Worm (Caenorhabditis elegans) whole organism, young adult: ENCODE results near the gene gon-14.

Experiments used
- B0035.1 ChIP-seq: sonication (generic microtip); optimal IDR thresholded peaks from 2 replicates; lab custom pipeline; 2016; ENCODE audit warnings: missing genetic modification characterization, mild to moderate bottlenecking, missing compliant biosample characterization, missing genotype, missing genetic modification reagents
- D2030.7 ChIP-seq: fragments of 200-800 bp; sonication (Bioruptor generic); IDR thresholded peaks from 2 replicates; pipeline ENCODE4 v1.3.6; 2022; ENCODE audit warnings: missing genetic modification reagents, missing genetic modification characterization, missing compliant biosample characterization
- F23B12.7 ChIP-seq: sonication (generic microtip); optimal IDR thresholded peaks from 2 replicates; lab custom pipeline; 2017; ENCODE audit warnings: missing genetic modification characterization, mild to moderate bottlenecking, missing compliant biosample characterization, antibody characterized with exemption, moderate library complexity; ENCODE audit not compliant: insufficient read depth
- F57C9.4 ChIP-seq: sonication (generic microtip); optimal IDR thresholded peaks from 2 replicates; lab custom pipeline; 2017; ENCODE audit warnings: mild to moderate bottlenecking, missing genetic modification characterization, missing compliant biosample characterization
- K11D2.4 ChIP-seq: fragments of 200-800 bp; sonication (Bioruptor generic); IDR thresholded peaks from 2 replicates; pipeline ENCODE4 v1.3.6; 2022; ENCODE audit warnings: missing genetic modification reagents, missing genetic modification characterization, missing compliant biosample characterization
- K12H6.12 ChIP-seq: fragments of 200-800 bp; sonication (Bioruptor generic); optimal IDR thresholded peaks from 2 replicates; lab custom pipeline; 2018; ENCODE audit warnings: mild to moderate bottlenecking, missing genetic modification characterization, missing compliant biosample characterization
- T07F8.4 ChIP-seq: sonication (generic microtip); optimal IDR thresholded peaks from 2 replicates; lab custom pipeline; 2016; ENCODE audit warnings: mild to moderate bottlenecking, missing genetic modification characterization, moderate library complexity, missing compliant biosample characterization
- T26A5.8 ChIP-seq: sonication (generic microtip); optimal IDR thresholded peaks from 2 replicates; lab custom pipeline; 2016; ENCODE audit warnings: missing genetic modification characterization, missing compliant biosample characterization
- Y95B8A.8 ChIP-seq: fragments of 200-800 bp; sonication (Bioruptor generic); IDR thresholded peaks from 2 replicates; pipeline ENCODE4 v1.3.6; 2022; ENCODE audit warnings: missing genetic modification reagents, missing genetic modification characterization, missing compliant biosample characterization
- attf-3 ChIP-seq: fragments of 200-800 bp; sonication (Bioruptor generic); conservative IDR thresholded peaks from 2 replicates; pipeline ENCODE4 v1.3.6; 2022; ENCODE audit warnings: missing genetic modification reagents, missing genetic modification characterization, missing compliant biosample characterization
- cebp-1 ChIP-seq, 2 experiments: fragments of 200-800 bp in 1 of 2; sonication (Bioruptor generic) in 1 of 2; sonication (generic microtip) in 1 of 2; IDR thresholded peaks in 1 of 2; optimal IDR thresholded peaks in 1 of 2; 2 replicates each; pipeline versions ENCODE4 v1.3.6 to Lab custom; 2017 to 2022; ENCODE audit warnings: missing compliant biosample characterization in 2 of 2, missing genetic modification characterization in 2 of 2, mild to moderate bottlenecking in 1 of 2, missing genetic modification reagents in 1 of 2, moderate library complexity in 1 of 2
- cebp-2 ChIP-seq: fragments of 200-800 bp; sonication (Bioruptor generic); IDR thresholded peaks from 2 replicates; pipeline ENCODE4 v1.3.6; 2022; ENCODE audit warnings: missing genetic modification characterization, missing compliant biosample characterization
- ceh-100 ChIP-seq: fragments of 200-800 bp; sonication (Bioruptor generic); IDR thresholded peaks from 2 replicates; pipeline ENCODE4 v1.3.6; 2022; ENCODE audit warnings: missing genetic modification reagents, missing genetic modification characterization, missing compliant biosample characterization
- ceh-27 ChIP-seq: fragments of 200-800 bp; sonication (Bioruptor generic); optimal IDR thresholded peaks from 2 replicates; lab custom pipeline; 2018; ENCODE audit warnings: mild to moderate bottlenecking, missing genetic modification characterization, moderate library complexity, missing compliant biosample characterization
- ceh-40 ChIP-seq: fragments of 200-800 bp; sonication (Bioruptor generic); IDR thresholded peaks from 2 replicates; pipeline ENCODE4 v1.3.6; 2022; ENCODE audit warnings: missing genetic modification characterization, missing compliant biosample characterization
- ceh-58 ChIP-seq: fragments of 200-800 bp; sonication (Bioruptor generic); IDR thresholded peaks from 2 replicates; pipeline ENCODE4 v1.3.6; 2022; ENCODE audit warnings: missing genetic modification characterization, missing compliant biosample characterization
- ceh-91 ChIP-seq: fragments of 200-800 bp; sonication (Bioruptor generic); IDR thresholded peaks from 2 replicates; pipeline ENCODE4 v1.3.6; 2022; ENCODE audit warnings: missing genetic modification reagents, missing genetic modification characterization, missing compliant biosample characterization
- dpff-1 ChIP-seq: sonication (generic microtip); optimal IDR thresholded peaks from 2 replicates; lab custom pipeline; 2017; ENCODE audit warnings: mild to moderate bottlenecking, missing genetic modification characterization, missing compliant biosample characterization
- egl-44 ChIP-seq: fragments of 200-800 bp; sonication (Bioruptor generic); IDR thresholded peaks from 2 replicates; pipeline ENCODE4 v1.3.6; 2022; ENCODE audit warnings: missing genetic modification reagents, missing genetic modification characterization, missing compliant biosample characterization
- egrh-3 ChIP-seq: fragments of 200-800 bp; sonication (Bioruptor generic); IDR thresholded peaks from 2 replicates; pipeline ENCODE4 v1.3.6; 2022; ENCODE audit warnings: missing genetic modification reagents, missing genetic modification characterization, missing compliant biosample characterization
- ekl-4 ChIP-seq: fragments of 200-800 bp; sonication (Bioruptor generic); IDR thresholded peaks from 2 replicates; pipeline ENCODE4 v1.3.6; 2022; ENCODE audit warnings: missing genetic modification reagents, missing genetic modification characterization, missing compliant biosample characterization
- him-1 ChIP-seq: sonication (generic microtip); optimal IDR thresholded peaks from 2 replicates; lab custom pipeline; 2016; ENCODE audit warnings: missing genotype, missing genetic modification reagents, missing genetic modification characterization, missing compliant biosample characterization
- hlh-12 ChIP-seq: sonication (generic microtip); optimal IDR thresholded peaks from 2 replicates; lab custom pipeline; 2016; ENCODE audit warnings: missing genetic modification characterization, missing compliant biosample characterization
- lag-1 ChIP-seq: fragments of 200-800 bp; sonication (Bioruptor generic); IDR thresholded peaks from 2 replicates; pipeline ENCODE4 v1.3.6; 2022; ENCODE audit warnings: missing genetic modification reagents, missing genetic modification characterization, missing compliant biosample characterization
- let-607 ChIP-seq, 2 experiments: fragments of 200-800 bp in 1 of 2; sonication (Bioruptor generic) in 1 of 2; sonication (generic microtip) in 1 of 2; optimal IDR thresholded peaks; 2 replicates each; lab custom pipeline; 2016 to 2018; ENCODE audit warnings: mild to moderate bottlenecking in 2 of 2, missing compliant biosample characterization in 2 of 2, missing genetic modification characterization in 2 of 2, moderate library complexity in 2 of 2, missing genotype in 1 of 2
- lin-40 ChIP-seq: sonication (generic microtip); optimal IDR thresholded peaks from 2 replicates; lab custom pipeline; 2016; ENCODE audit warnings: missing genetic modification characterization, mild to moderate bottlenecking, missing compliant biosample characterization, missing genotype, missing genetic modification reagents
- lir-1 ChIP-seq: fragments of 200-800 bp; sonication (Bioruptor generic); conservative IDR thresholded peaks from 2 replicates; pipeline ENCODE4 v1.3.6; 2022; ENCODE audit warnings: missing genetic modification reagents, missing genetic modification characterization, missing compliant biosample characterization
- madf-6 ChIP-seq: fragments of 200-800 bp; sonication (Bioruptor generic); IDR thresholded peaks from 2 replicates; pipeline ENCODE4 v1.3.6; 2022; ENCODE audit warnings: missing genetic modification reagents, missing genetic modification characterization, missing compliant biosample characterization
- nfya-1 ChIP-seq: sonication (generic microtip); optimal IDR thresholded peaks from 2 replicates; lab custom pipeline; 2017; ENCODE audit warnings: antibody characterized with exemption, missing compliant biosample characterization, missing genetic modification characterization, borderline replicate concordance; ENCODE audit not compliant: insufficient read depth
- nhr-120 ChIP-seq: fragments of 200-800 bp; sonication (Bioruptor generic); IDR thresholded peaks from 2 replicates; pipeline ENCODE4 v1.3.6; 2022; ENCODE audit warnings: missing genetic modification characterization, missing compliant biosample characterization
- nhr-80 ChIP-seq: sonication (generic microtip); optimal IDR thresholded peaks from 2 replicates; lab custom pipeline; 2016; ENCODE audit warnings: missing genetic modification characterization, missing compliant biosample characterization
- pbrm-1 ChIP-seq: fragments of 200-800 bp; sonication (Bioruptor generic); IDR thresholded peaks from 2 replicates; pipeline ENCODE4 v1.3.6; 2022; ENCODE audit warnings: missing genetic modification reagents, missing genetic modification characterization, missing compliant biosample characterization
- snpc-1.1 ChIP-seq: sonication (generic microtip); optimal IDR thresholded peaks from 2 replicates; lab custom pipeline; 2017; ENCODE audit warnings: missing genetic modification characterization, mild to moderate bottlenecking, missing compliant biosample characterization, antibody characterized with exemption, moderate library complexity, missing genotype, missing genetic modification reagents; ENCODE audit not compliant: insufficient read depth
- snpc-3.4 ChIP-seq: sonication (generic microtip); optimal IDR thresholded peaks from 2 replicates; lab custom pipeline; 2017; ENCODE audit warnings: missing genetic modification characterization, mild to moderate bottlenecking, missing compliant biosample characterization, antibody characterized with exemption, moderate library complexity, missing genotype, missing genetic modification reagents
- snpc-4 ChIP-seq, 5 experiments: fragments of 150-350 bp in 1 of 5; sonication (generic microtip) in 4 of 5; optimal IDR thresholded peaks; 2 replicates each; lab custom pipeline; 2014 to 2018; ENCODE audit warnings: missing genetic modification characterization in 5 of 5, missing biosample characterization in 3 of 5, antibody characterized with exemption in 2 of 5, mild to moderate bottlenecking in 2 of 5, missing compliant biosample characterization in 2 of 5, missing genotype in 2 of 5, moderate library complexity in 2 of 5, missing genetic modification reagents in 1 of 5
- unc-130 ChIP-seq: sonication (generic microtip); optimal IDR thresholded peaks from 2 replicates; lab custom pipeline; 2016; ENCODE audit warnings: missing genetic modification reagents, missing genetic modification characterization, missing compliant biosample characterization
- unc-62 ChIP-seq: fragments of 150-350 bp; optimal IDR thresholded peaks from 2 replicates; lab custom pipeline; 2014; ENCODE audit warnings: missing biosample characterization, missing genetic modification reagents, missing genetic modification characterization
- xnd-1 ChIP-seq: sonication (generic microtip); optimal IDR thresholded peaks from 2 replicates; lab custom pipeline; 2016; ENCODE audit warnings: missing genotype, missing genetic modification reagents, missing genetic modification characterization, missing compliant biosample characterization
- zfh-2 ChIP-seq: fragments of 200-800 bp; sonication (Bioruptor generic); conservative IDR thresholded peaks from 2 replicates; pipeline ENCODE4 v1.3.6; 2022; ENCODE audit warnings: missing genetic modification reagents, missing genetic modification characterization, missing compliant biosample characterization
- ztf-25 ChIP-seq: fragments of 200-800 bp; sonication (Bioruptor generic); IDR thresholded peaks from 2 replicates; pipeline ENCODE4 v1.3.6; 2022; ENCODE audit warnings: missing genetic modification reagents, missing genetic modification characterization, missing compliant biosample characterization
- ztf-26 ChIP-seq: sonication (generic microtip); optimal IDR thresholded peaks from 2 replicates; lab custom pipeline; 2017; ENCODE audit warnings: missing genetic modification characterization, missing compliant biosample characterization
- ztf-28 ChIP-seq: fragments of 200-800 bp; sonication (Bioruptor generic); IDR thresholded peaks from 2 replicates; pipeline ENCODE4 v1.3.6; 2022; ENCODE audit warnings: missing genetic modification reagents, missing genetic modification characterization, missing compliant biosample characterization
- ztf-3 ChIP-seq: fragments of 200-800 bp; sonication (Bioruptor generic); optimal IDR thresholded peaks from 2 replicates; lab custom pipeline; 2018; ENCODE audit warnings: mild to moderate bottlenecking, missing genetic modification characterization, missing compliant biosample characterization
- ztf-6 ChIP-seq: fragments of 200-800 bp; sonication (Bioruptor generic); IDR thresholded peaks from 2 replicates; pipeline ENCODE4 v1.3.6; 2022; ENCODE audit warnings: missing genetic modification reagents, missing genetic modification characterization, missing compliant biosample characterization

gon-14 gene

ce11 chrV:6658765-6659164, 47.8 kb upstream of the gon-14 start (continued):
- no peak for TF ChIP-seq ztf-6
- TF ChIP-seq K11D2.4 (GFP tag; lab: Robert Waterston, UW) = no peak
- TF ChIP-seq lin-40 (tag; lab: Kevin White, UChicago) = peak; percentile 6
- TF ChIP-seq K12H6.12 = peak; percentile 46
- no peak for TF ChIP-seq ekl-4 (GFP tag; lab: Robert Waterston, UW)
- TF ChIP-seq cebp-1 (GFP tag; IDR thresholded peaks at IDR 0.05; lab: Robert Waterston, UW) = no peak
- peak; percentile 64 for TF ChIP-seq cebp-1 (tag; optimal IDR thresholded peaks at IDR 0.05; lab: Kevin White, UChicago)
- TF ChIP-seq him-1 = no peak
- TF ChIP-seq D2030.7 (GFP tag; lab: Robert Waterston, UW) = no peak
- TF ChIP-seq nhr-120 (GFP tag; lab: Robert Waterston, UW) = no peak
- TF ChIP-seq ztf-25 (GFP tag; lab: Robert Waterston, UW) = no peak
- no peak for TF ChIP-seq hlh-12
- peak; percentile 21 for TF ChIP-seq ceh-27 (GFP tag; lab: Kevin White, UChicago)
- TF ChIP-seq zfh-2 (GFP tag; lab: Robert Waterston, UW) = peak; percentile 91
- TF ChIP-seq attf-3 (GFP tag; lab: Robert Waterston, UW) = no peak
- TF ChIP-seq Y95B8A.8 (GFP tag; lab: Robert Waterston, UW) = no peak

- no peak for TF ChIP-seq ztf-26 (tag; lab: Kevin White, UChicago)
- peak; percentile 12 for TF ChIP-seq nhr-80 (tag; lab: Kevin White, UChicago)
- no peak for TF ChIP-seq unc-62 (GFP tag; lab: Kevin White, UChicago)
- no peak for TF ChIP-seq ceh-27 (GFP tag; lab: Kevin White, UChicago)
- TF ChIP-seq snpc-4 (GFP tag; optimal IDR thresholded peaks at IDR 0.05; lab: Kevin White, UChicago) = peak; percentile 87
- TF ChIP-seq snpc-4 (tag; optimal IDR thresholded peaks at IDR 0.05; lab: Kevin White, UChicago) = peak in 3 of 4 experiments; percentile 85 to 97 (median 94)
- TF ChIP-seq dpff-1 (tag; lab: Kevin White, UChicago) = no peak
- no peak for TF ChIP-seq lag-1
- no peak for TF ChIP-seq nfya-1 (tag; lab: Kevin White, UChicago)
- TF ChIP-seq T26A5.8 (tag; lab: Kevin White, UChicago) = no peak
- no peak for TF ChIP-seq hlh-12
- TF ChIP-seq ztf-6 = no peak
- no peak for TF ChIP-seq ztf-3 (GFP tag; lab: Kevin White, UChicago)
- peak; percentile 78 for TF ChIP-seq cebp-1 (GFP tag; IDR thresholded peaks at IDR 0.05; lab: Robert Waterston, UW)
- peak; percentile 81 for TF ChIP-seq cebp-1 (tag; optimal IDR thresholded peaks at IDR 0.05; lab: Kevin White, UChicago)
- TF ChIP-seq madf-6 (GFP tag; lab: Robert Waterston, UW) = no peak
- no peak for TF ChIP-seq ztf-28 (GFP tag; lab: Robert Waterston, UW)
- TF ChIP-seq xnd-1 (tag; lab: Kevin White, UChicago) = peak; percentile 22
- TF ChIP-seq lir-1 (GFP tag; lab: Robert Waterston, UW) = no peak
- no peak for TF ChIP-seq attf-3 (GFP tag; lab: Robert Waterston, UW)
- no peak for TF ChIP-seq F23B12.7 (tag; lab: Kevin White, UChicago)
- TF ChIP-seq ceh-100 (GFP tag; lab: Robert Waterston, UW) = no peak
- peak; percentile 56 for TF ChIP-seq snpc-3.4 (tag; lab: Kevin White, UChicago)
- TF ChIP-seq snpc-1.1 = peak; percentile 87
- TF ChIP-seq K11D2.4 (GFP tag; lab: Robert Waterston, UW) = no peak
- no peak for TF ChIP-seq B0035.1 (tag; lab: Kevin White, UChicago)
- no peak for TF ChIP-seq cebp-2 (GFP tag; lab: Robert Waterston, UW)
- TF ChIP-seq pbrm-1 (GFP tag; lab: Robert Waterston, UW) = 0 out of 2 replicates have a peak, but pooled peaks have one; percentile 7
- no peak for TF ChIP-seq egl-44 (GFP tag; lab: Robert Waterston, UW)
- no peak for TF ChIP-seq T07F8.4
- no peak for TF ChIP-seq ceh-40 (GFP tag; lab: Robert Waterston, UW)
- TF ChIP-seq let-607 (tag; optimal IDR thresholded peaks at IDR 0.05; lab: Kevin White, UChicago) = no peak
- TF ChIP-seq egrh-3 = no peak
- no peak for TF ChIP-seq ceh-91 (GFP tag; lab: Robert Waterston, UW)
- no peak for TF ChIP-seq ceh-58 (GFP tag; lab: Robert Waterston, UW)
- TF ChIP-seq F57C9.4 (tag; lab: Kevin White, UChicago) = no peak
- no peak for TF ChIP-seq unc-130 (GFP tag; lab: Kevin White, UChicago)
Observed at ce11 chrV:6657532-6658259, 46.7 kb upstream of the gon-14 start.
